Fruit fly (Drosophila melanogaster): ENCODE data around the gene CG17329.

CG17329 gene

dm6 chr2L:16293703-16294233 lies 2.7 kb downstream of the CG17329 start, which contains the start of gene Cyp303a1:
Cyp303a1 (plus strand) TSS chr2L:16294183.
- TF ChIP-seq h (optimal IDR thresholded peaks at IDR 0.05) (no peak), insv (optimal IDR thresholded peaks at IDR 0.05) (no peak), ttk (optimal IDR thresholded peaks at IDR 0.05) (no peak), Sin3A (optimal IDR thresholded peaks at IDR 0.05) (no peak), Myc (optimal IDR thresholded peaks at IDR 0.05) (no peak), psq (optimal IDR thresholded peaks at IDR 0.05) (no peak)

dm6 chr2L:16299466-16300311 lies 8.6 kb downstream of the CG17329 start, which contains the start of the genes heix and CG17328:
heix (minus strand) TSS chr2L:16299858.
CG17328 (plus strand) TSS chr2L:16299943.
- TF ChIP-seq psq (optimal IDR thresholded peaks at IDR 0.05) (no peak), h (optimal IDR thresholded peaks at IDR 0.05) (no peak), insv (optimal IDR thresholded peaks at IDR 0.05) (no peak), Sin3A (optimal IDR thresholded peaks at IDR 0.05) (no peak), ttk (optimal IDR thresholded peaks at IDR 0.05) (no peak), Myc (optimal IDR thresholded peaks at IDR 0.05) (no peak)

- no peak for TF ChIP-seq ttk (optimal IDR thresholded peaks at IDR 0.05)
- TF ChIP-seq h (optimal IDR thresholded peaks at IDR 0.05), result no peak
- no peak for TF ChIP-seq psq (optimal IDR thresholded peaks at IDR 0.05)
- TF ChIP-seq Myc (optimal IDR thresholded peaks at IDR 0.05), result no peak
- no peak for TF ChIP-seq Sin3A (optimal IDR thresholded peaks at IDR 0.05)
- no peak for TF ChIP-seq insv (optimal IDR thresholded peaks at IDR 0.05)
These were observed 11.7 kb downstream of the CG17329 start, which contains the start of gene GMF for dm6 chr2L:16302773-16303279. GMF (minus strand) TSS chr2L:16302954.

- no peak for TF ChIP-seq ttk (optimal IDR thresholded peaks at IDR 0.05)
These were observed 16.1 kb downstream of the CG17329 start, which contains the start of the genes CG5861 and Syx5 for dm6 chr2L:16307026-16307703. CG5861 (minus strand) TSS chr2L:16307298. Syx5 (plus strand) TSS chr2L:16307346.

dm6 chr2L:16310648-16311047 lies 19.6 kb downstream of the CG17329 start, which contains the start of the genes cni and fzy:
cni (minus strand) TSS chr2L:16310726.
fzy (plus strand) TSS chr2L:16310956.
- TF ChIP-seq Sin3A (optimal IDR thresholded peaks at IDR 0.05) (no peak), Myc (optimal IDR thresholded peaks at IDR 0.05) (no peak), psq (optimal IDR thresholded peaks at IDR 0.05) (no peak), insv (optimal IDR thresholded peaks at IDR 0.05) (no peak), ttk (optimal IDR thresholded peaks at IDR 0.05) (no peak), h (optimal IDR thresholded peaks at IDR 0.05) (no peak)

- no peak for TF ChIP-seq insv (optimal IDR thresholded peaks at IDR 0.05)
- no peak for TF ChIP-seq psq (optimal IDR thresholded peaks at IDR 0.05)
- no peak for TF ChIP-seq ttk (optimal IDR thresholded peaks at IDR 0.05)
- TF ChIP-seq h (optimal IDR thresholded peaks at IDR 0.05), result no peak
- no peak for TF ChIP-seq Sin3A (optimal IDR thresholded peaks at IDR 0.05)
- TF ChIP-seq Myc (optimal IDR thresholded peaks at IDR 0.05), result no peak
These were observed 23.9 kb downstream of the CG17329 start for dm6 chr2L:16315027-16315426.

- no peak for TF ChIP-seq Sin3A (optimal IDR thresholded peaks at IDR 0.05)
- no peak for TF ChIP-seq Myc (optimal IDR thresholded peaks at IDR 0.05)
- no peak for TF ChIP-seq psq (optimal IDR thresholded peaks at IDR 0.05)
- no peak for TF ChIP-seq h (optimal IDR thresholded peaks at IDR 0.05)
- no peak for TF ChIP-seq insv (optimal IDR thresholded peaks at IDR 0.05)
- no peak for TF ChIP-seq ttk (optimal IDR thresholded peaks at IDR 0.05)
These were observed 24.8 kb downstream of the CG17329 start for dm6 chr2L:16315844-16316243.

- no peak for TF ChIP-seq psq (optimal IDR thresholded peaks at IDR 0.05)
- TF ChIP-seq Myc (optimal IDR thresholded peaks at IDR 0.05), result no peak
- TF ChIP-seq Sin3A (optimal IDR thresholded peaks at IDR 0.05), result no peak
- TF ChIP-seq ttk (optimal IDR thresholded peaks at IDR 0.05), result no peak
- TF ChIP-seq insv (optimal IDR thresholded peaks at IDR 0.05), result no peak
These were observed 25.3 kb downstream of the CG17329 start for dm6 chr2L:16316410-16316809.

dm6 chr2L:16317131-16317530 lies 26.0 kb downstream of the CG17329 start:
- TF ChIP-seq insv (optimal IDR thresholded peaks at IDR 0.05) (no peak), Sin3A (optimal IDR thresholded peaks at IDR 0.05) (no peak), Myc (optimal IDR thresholded peaks at IDR 0.05) (no peak), h (optimal IDR thresholded peaks at IDR 0.05) (no peak), ttk (optimal IDR thresholded peaks at IDR 0.05) (no peak), psq (optimal IDR thresholded peaks at IDR 0.05) (no peak)

dm6 chr2L:16317777-16318610 lies 26.9 kb downstream of the CG17329 start:
- no peak for TF ChIP-seq h (optimal IDR thresholded peaks at IDR 0.05)
- TF ChIP-seq Myc (optimal IDR thresholded peaks at IDR 0.05), result no peak
- no peak for TF ChIP-seq psq (optimal IDR thresholded peaks at IDR 0.05)
- TF ChIP-seq ttk (optimal IDR thresholded peaks at IDR 0.05), result no peak
- TF ChIP-seq insv (optimal IDR thresholded peaks at IDR 0.05), result no peak
- no peak for TF ChIP-seq Sin3A (optimal IDR thresholded peaks at IDR 0.05)

dm6 chr2L:16319743-16320142 lies 28.7 kb downstream of the CG17329 start:
- no peak for TF ChIP-seq h (optimal IDR thresholded peaks at IDR 0.05)
- TF ChIP-seq Myc (optimal IDR thresholded peaks at IDR 0.05), result no peak
- no peak for TF ChIP-seq insv (optimal IDR thresholded peaks at IDR 0.05)
- TF ChIP-seq Sin3A (optimal IDR thresholded peaks at IDR 0.05), result no peak
- TF ChIP-seq psq (optimal IDR thresholded peaks at IDR 0.05), result no peak
- TF ChIP-seq ttk (optimal IDR thresholded peaks at IDR 0.05), result no peak

Measured in Kc167 (cell line).